Fruit fly (Drosophila melanogaster) whole organism, embryonic: ENCODE measurements around the gene eIF3i.

Source experiments
- BtbVII ChIP-seq: fragments of 200-800 bp; sonication (Bioruptor generic); optimal IDR thresholded peaks from 3 replicates; lab custom pipeline; 2017; ENCODE audit warnings: missing biosample characterization, mild to moderate bottlenecking, missing genetic modification characterization
- C15 ChIP-seq: fragments of 200-800 bp; sonication (Bioruptor generic); IDR thresholded peaks from 3 replicates; pipeline ENCODE4 v1.3.6; 2022; ENCODE audit warnings: missing biosample characterization, missing genetic modification characterization
- CG12071 ChIP-seq: fragments of 200-800 bp; sonication (Bioruptor generic); optimal IDR thresholded peaks from 3 replicates; lab custom pipeline; 2018; ENCODE audit warnings: missing biosample characterization, mild to moderate bottlenecking, missing genetic modification characterization
- CG12155 ChIP-seq: fragments of 200-800 bp; sonication (Bioruptor generic); optimal IDR thresholded peaks from 3 replicates; lab custom pipeline; 2016; ENCODE audit warnings: missing biosample characterization, missing genetic modification characterization
- CG12299 ChIP-seq: fragments of 200-800 bp; sonication (Bioruptor generic); optimal IDR thresholded peaks from 2 replicates; lab custom pipeline; 2018; ENCODE audit warnings: missing biosample characterization, mild to moderate bottlenecking, missing genetic modification characterization
- CG12769 ChIP-seq: fragments of 200-800 bp; sonication (Bioruptor generic); optimal IDR thresholded peaks from 2 replicates; lab custom pipeline; 2019; ENCODE audit warnings: missing biosample characterization, mild to moderate bottlenecking, missing genetic modification characterization, moderate library complexity
- CG12942 ChIP-seq: fragments of 200-800 bp; sonication (Bioruptor generic); optimal IDR thresholded peaks from 3 replicates; lab custom pipeline; 2016; ENCODE audit warnings: missing biosample characterization, missing genetic modification characterization
- CG14441 ChIP-seq: fragments of 200-800 bp; sonication (Bioruptor generic); IDR thresholded peaks from 2 replicates; pipeline ENCODE4 v1.3.6; 2022; ENCODE audit warnings: missing biosample characterization, missing genetic modification characterization
- CG15601 ChIP-seq: fragments of 200-800 bp; sonication (Bioruptor generic); optimal IDR thresholded peaks from 3 replicates; lab custom pipeline; 2019; ENCODE audit warnings: missing biosample characterization, mild to moderate bottlenecking, missing genetic modification characterization, moderate library complexity
- CG16813 ChIP-seq: fragments of 200-800 bp; sonication (Bioruptor generic); IDR thresholded peaks from 3 replicates; pipeline ENCODE4 v1.3.6; 2022; ENCODE audit warnings: missing biosample characterization, missing genetic modification characterization; ENCODE audit not compliant: partially characterized antibody
- CG17612 ChIP-seq: fragments of 200-800 bp; sonication (Bioruptor generic); IDR thresholded peaks from 2 replicates; pipeline ENCODE4 v1.3.6; 2022; ENCODE audit warnings: missing biosample characterization, missing genetic modification characterization
- CG18476 ChIP-seq: fragments of 200-800 bp; sonication (Bioruptor generic); optimal IDR thresholded peaks from 2 replicates; lab custom pipeline; 2016; ENCODE audit warnings: missing biosample characterization, mild to moderate bottlenecking, missing genetic modification characterization
- CG3163 ChIP-seq: fragments of 200-800 bp; sonication (Bioruptor generic); optimal IDR thresholded peaks from 3 replicates; lab custom pipeline; 2016; ENCODE audit warnings: missing biosample characterization, missing genetic modification characterization
- CG33557 ChIP-seq: fragments of 200-800 bp; sonication (Bioruptor generic); optimal IDR thresholded peaks from 2 replicates; lab custom pipeline; 2019; ENCODE audit warnings: missing biosample characterization, mild to moderate bottlenecking, missing genetic modification characterization, moderate library complexity
- CG34224 ChIP-seq: fragments of 200-800 bp; sonication (Bioruptor generic); IDR thresholded peaks from 3 replicates; pipeline ENCODE4 v1.3.6; 2022; ENCODE audit warnings: missing biosample characterization, missing genetic modification characterization; ENCODE audit not compliant: partially characterized antibody
- CG4424 ChIP-seq: fragments of 200-800 bp; sonication (Bioruptor generic); optimal IDR thresholded peaks from 3 replicates; lab custom pipeline; 2016; ENCODE audit warnings: missing biosample characterization, missing genetic modification characterization
- CG6854 ChIP-seq: fragments of 200-800 bp; sonication (Bioruptor generic); optimal IDR thresholded peaks from 3 replicates; lab custom pipeline; 2017; ENCODE audit warnings: missing biosample characterization, mild to moderate bottlenecking, missing genetic modification characterization
- CG7745 ChIP-seq: fragments of 200-800 bp; sonication (Bioruptor generic); optimal IDR thresholded peaks from 2 replicates; lab custom pipeline; 2018; ENCODE audit warnings: missing biosample characterization, mild to moderate bottlenecking, missing genetic modification characterization, moderate library complexity
- CG7963 ChIP-seq: fragments of 200-800 bp; sonication (Bioruptor generic); IDR thresholded peaks from 3 replicates; pipeline ENCODE4 v1.3.6; 2022; ENCODE audit warnings: missing biosample characterization, missing genetic modification characterization; ENCODE audit not compliant: partially characterized antibody
- CG9727 ChIP-seq: fragments of 200-800 bp; sonication (Bioruptor generic); optimal IDR thresholded peaks from 3 replicates; lab custom pipeline; 2017; ENCODE audit warnings: missing biosample characterization, mild to moderate bottlenecking, missing genetic modification characterization
- Doc3 ChIP-seq: fragments of 200-800 bp; sonication (Bioruptor generic); IDR thresholded peaks from 3 replicates; pipeline ENCODE4 v1.3.6; 2022; ENCODE audit warnings: missing biosample characterization, missing genetic modification characterization; ENCODE audit not compliant: partially characterized antibody
- Elba2 ChIP-seq: fragments of 200-800 bp; sonication (Bioruptor generic); optimal IDR thresholded peaks from 3 replicates; lab custom pipeline; 2016; ENCODE audit warnings: missing biosample characterization, missing genetic modification characterization
- Gug ChIP-seq: fragments of 200-800 bp; sonication (Bioruptor generic); IDR thresholded peaks from 4 replicates; pipeline ENCODE4 v1.3.6; 2022; ENCODE audit warnings: missing biosample characterization, missing genetic modification characterization
- H2.0 ChIP-seq: fragments of 200-800 bp; sonication (Bioruptor generic); IDR thresholded peaks from 2 replicates; pipeline ENCODE4 v1.3.6; 2022; ENCODE audit warnings: missing biosample characterization, missing genetic modification characterization
- Hmr ChIP-seq: fragments of 200-800 bp; sonication (Bioruptor generic); optimal IDR thresholded peaks from 3 replicates; lab custom pipeline; 2017; ENCODE audit warnings: mild to moderate bottlenecking, missing biosample characterization, missing genetic modification reagents, missing genetic modification characterization
- Hsf ChIP-seq: fragments of 200-800 bp; sonication (Bioruptor generic); optimal IDR thresholded peaks from 3 replicates; lab custom pipeline; 2016; ENCODE audit warnings: missing biosample characterization, missing genetic modification characterization
- Max ChIP-seq: fragments of 200-800 bp; sonication (Bioruptor generic); optimal IDR thresholded peaks from 2 replicates; lab custom pipeline; 2016; ENCODE audit warnings: missing biosample characterization, mild to moderate bottlenecking, missing genetic modification characterization
- NC2β ChIP-seq: fragments of 200-800 bp; sonication (Bioruptor generic); optimal IDR thresholded peaks from 2 replicates; lab custom pipeline; 2016; ENCODE audit warnings: missing biosample characterization, missing genetic modification characterization
- Opbp ChIP-seq: fragments of 200-800 bp; sonication (Bioruptor generic); IDR thresholded peaks from 3 replicates; pipeline ENCODE4 v1.3.6; 2022; ENCODE audit warnings: missing biosample characterization, missing genetic modification characterization; ENCODE audit not compliant: partially characterized antibody
- Ptx1 ChIP-seq: fragments of 200-800 bp; sonication (Bioruptor generic); IDR thresholded peaks from 2 replicates; pipeline ENCODE4 v1.3.6; 2022; ENCODE audit warnings: missing biosample characterization, missing genetic modification characterization
- Sry-β ChIP-seq: fragments of 200-800 bp; sonication (Bioruptor generic); optimal IDR thresholded peaks from 2 replicates; lab custom pipeline; 2018; ENCODE audit warnings: missing biosample characterization, mild to moderate bottlenecking, missing genetic modification characterization, moderate library complexity
- Sry-δ ChIP-seq: fragments of 200-800 bp; sonication (Bioruptor generic); optimal IDR thresholded peaks from 2 replicates; lab custom pipeline; 2016; ENCODE audit warnings: missing biosample characterization, missing genetic modification characterization
- ap ChIP-seq: fragments of 200-800 bp; sonication (Bioruptor generic); IDR thresholded peaks from 2 replicates; pipeline ENCODE4 v1.3.6; 2022; ENCODE audit warnings: missing biosample characterization, missing genetic modification characterization
- bab2 ChIP-seq: fragments of 200-800 bp; sonication (Bioruptor generic); optimal IDR thresholded peaks from 2 replicates; lab custom pipeline; 2016; ENCODE audit warnings: missing biosample characterization, missing genetic modification characterization
- chif ChIP-seq, 2 experiments: fragments of 200-800 bp; sonication (Bioruptor generic); optimal IDR thresholded peaks; 3 replicates each; lab custom pipeline; 2016; ENCODE audit warnings: missing biosample characterization in 2 of 2, missing genetic modification characterization in 2 of 2
- cwo ChIP-seq: fragments of 200-800 bp; sonication (Bioruptor generic); optimal IDR thresholded peaks from 3 replicates; lab custom pipeline; 2017; ENCODE audit warnings: missing biosample characterization, missing genetic modification characterization, mild to moderate bottlenecking, moderate library complexity, missing genetic modification reagents
- fd102C ChIP-seq: fragments of 200-800 bp; sonication (Bioruptor generic); optimal IDR thresholded peaks from 2 replicates; lab custom pipeline; 2018; ENCODE audit warnings: missing biosample characterization, mild to moderate bottlenecking, missing genetic modification characterization, moderate library complexity
- fd64A ChIP-seq: fragments of 200-800 bp; sonication (Bioruptor generic); optimal IDR thresholded peaks from 3 replicates; lab custom pipeline; 2018; ENCODE audit warnings: missing biosample characterization, mild to moderate bottlenecking, missing genetic modification characterization
- fru ChIP-seq: fragments of >200 bp; optimal IDR thresholded peaks from 2 replicates; lab custom pipeline; 2017
- gce ChIP-seq: fragments of 200-800 bp; sonication (Bioruptor generic); IDR thresholded peaks from 3 replicates; pipeline ENCODE4 v1.3.6; 2022; ENCODE audit warnings: missing biosample characterization, missing genetic modification characterization
- gcm ChIP-seq: fragments of 200-800 bp; sonication (Bioruptor generic); optimal IDR thresholded peaks from 2 replicates; lab custom pipeline; 2019; ENCODE audit warnings: missing biosample characterization, mild to moderate bottlenecking, missing genetic modification characterization, moderate library complexity
- gsb-n ChIP-seq: fragments of 200-800 bp; sonication (Bioruptor generic); optimal IDR thresholded peaks from 3 replicates; lab custom pipeline; 2018; ENCODE audit warnings: missing biosample characterization, mild to moderate bottlenecking, missing genetic modification characterization
- knrl ChIP-seq: fragments of 200-800 bp; sonication (Bioruptor generic); IDR thresholded peaks from 3 replicates; pipeline ENCODE4 v1.3.6; 2022; ENCODE audit warnings: missing biosample characterization, missing genetic modification characterization; ENCODE audit not compliant: partially characterized antibody
- pita ChIP-seq: fragments of 200-800 bp; sonication (Bioruptor generic); optimal IDR thresholded peaks from 2 replicates; lab custom pipeline; 2017; ENCODE audit warnings: missing biosample characterization, mild to moderate bottlenecking, missing genetic modification characterization
- ranshi ChIP-seq: fragments of 200-800 bp; sonication (Bioruptor generic); IDR thresholded peaks from 2 replicates; pipeline ENCODE4 v1.3.6; 2022; ENCODE audit warnings: missing biosample characterization, missing genetic modification characterization
- ro ChIP-seq: fragments of 200-800 bp; sonication (Bioruptor generic); IDR thresholded peaks from 2 replicates; pipeline ENCODE4 v1.3.6; 2022; ENCODE audit warnings: missing biosample characterization, missing genetic modification characterization
- sc ChIP-seq, 3 experiments: fragments of >200 bp in 2 of 3; fragments of 200-800 bp in 1 of 3; sonication (Bioruptor generic) in 1 of 3; optimal IDR thresholded peaks; 2 replicates in 2 of 3; 3 replicates in 1 of 3; lab custom pipeline; 2017; ENCODE audit warnings: mild to moderate bottlenecking in 1 of 3, missing biosample characterization in 1 of 3, missing genetic modification characterization in 1 of 3, missing genetic modification reagents in 1 of 3
- toy ChIP-seq: fragments of 200-800 bp; sonication (Bioruptor generic); IDR thresholded peaks from 2 replicates; pipeline ENCODE4 v1.3.6; 2022; ENCODE audit warnings: missing biosample characterization, missing genetic modification characterization

The eIF3i gene

DNA sequence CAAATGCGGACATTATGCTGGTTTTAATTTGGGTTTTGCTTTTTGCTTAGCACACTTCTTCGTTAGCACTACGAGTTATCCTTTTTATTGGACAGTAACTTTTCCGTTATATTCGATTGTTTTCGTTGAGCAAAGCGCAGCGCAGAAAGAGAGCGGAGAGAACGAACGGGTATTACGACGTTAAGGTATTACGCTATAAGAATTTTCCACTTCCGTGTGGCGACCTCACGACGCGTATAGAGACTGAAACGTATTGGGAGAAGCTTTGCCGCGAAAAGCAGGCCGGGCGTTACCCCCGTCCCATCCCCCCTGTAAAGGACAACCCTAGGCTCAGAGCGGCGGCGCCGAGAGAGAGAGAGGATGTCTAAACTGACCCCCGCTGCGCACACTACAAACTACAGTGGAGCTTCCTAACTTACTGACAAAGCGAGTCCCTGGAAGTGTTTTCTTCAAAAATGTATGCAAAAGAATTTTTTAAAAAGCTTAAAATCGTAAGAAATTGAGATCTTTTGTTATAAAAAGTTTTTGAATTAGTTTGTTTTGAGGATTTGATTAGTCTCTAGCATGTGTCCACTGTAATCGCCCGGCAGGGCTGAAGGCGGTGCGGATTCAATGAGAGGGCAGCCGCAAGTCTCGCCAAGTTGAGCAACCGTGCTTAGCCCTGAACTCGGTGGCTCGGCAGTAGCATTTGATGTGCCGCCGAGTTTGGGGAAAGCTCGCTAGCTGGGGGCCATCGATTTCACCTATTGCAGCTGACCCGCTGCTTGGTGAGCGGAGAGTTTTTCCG lies 37.3 kb upstream of the eIF3i start (continued):
- peak; percentile 95 for TF ChIP-seq CG12769
- TF ChIP-seq CG7745: no peak
- TF ChIP-seq CG12299 (tag; lab: Kevin White, UChicago): peak; percentile 95
- peak; percentile 93 for TF ChIP-seq CG9727 (GFP tag; lab: Kevin White, UChicago)
- peak; percentile 94 for TF ChIP-seq CG6854 (GFP tag; lab: Kevin White, UChicago)
- TF ChIP-seq Opbp (GFP tag; lab: Robert Waterston, UW): no peak
- TF ChIP-seq gce (GFP tag; lab: Robert Waterston, UW): peak; percentile 95
- peak; percentile 94 for TF ChIP-seq ap (GFP tag; lab: Robert Waterston, UW)
- peak; percentile 96 for TF ChIP-seq CG14441
- peak; percentile 82 for TF ChIP-seq toy (GFP tag; lab: Robert Waterston, UW)
- peak; percentile 98 for TF ChIP-seq Hmr (GFP tag; lab: Kevin White, UChicago)
- peak; percentile 97 for TF ChIP-seq Ptx1 (GFP tag; lab: Robert Waterston, UW)
- peak; percentile 93 for TF ChIP-seq CG17612 (GFP tag; lab: Robert Waterston, UW)
- no peak for TF ChIP-seq Sry-β (GFP tag; lab: Kevin White, UChicago)
- peak; percentile 84 for TF ChIP-seq CG12942 (GFP tag; lab: Kevin White, UChicago)
- TF ChIP-seq Hsf (GFP tag; lab: Kevin White, UChicago): peak; percentile 95
- TF ChIP-seq cwo (GFP tag; lab: Kevin White, UChicago): peak; percentile 95
- TF ChIP-seq pita (GFP tag; lab: Kevin White, UChicago): no peak
- TF ChIP-seq CG34224 (GFP tag; lab: Robert Waterston, UW): no peak
- no peak for TF ChIP-seq knrl (GFP tag; lab: Robert Waterston, UW)
- no peak for TF ChIP-seq fru
- TF ChIP-seq CG18476: peak; percentile 91
- peak; percentile 85 for TF ChIP-seq Max (GFP tag; lab: Kevin White, UChicago)
- TF ChIP-seq bab2 (GFP tag; lab: Kevin White, UChicago): peak; percentile 96
- TF ChIP-seq H2.0 (GFP tag; lab: Robert Waterston, UW): peak; percentile 93
- TF ChIP-seq fd64A (GFP tag; lab: Kevin White, UChicago): peak; percentile 71
- peak; percentile 89 for TF ChIP-seq C15 (GFP tag; lab: Robert Waterston, UW)
- no peak for TF ChIP-seq CG7963 (GFP tag; lab: Robert Waterston, UW)
- no peak for TF ChIP-seq Elba2
- TF ChIP-seq CG16813 (GFP tag; lab: Robert Waterston, UW): no peak
- TF ChIP-seq sc (optimal IDR thresholded peaks at IDR 0.05; lab: Kevin White, UChicago): no peak
- peak; percentile 79 for TF ChIP-seq sc (GFP tag; optimal IDR thresholded peaks at IDR 0.05; lab: Kevin White, UChicago)
- TF ChIP-seq CG3163 (GFP tag; lab: Kevin White, UChicago): peak; percentile 78
- peak; percentile 97 for TF ChIP-seq ranshi (GFP tag; lab: Robert Waterston, UW)
- TF ChIP-seq chif (GFP tag; optimal IDR thresholded peaks at IDR 0.05; lab: Kevin White, UChicago): peak; percentile 93 to 94
- no peak for TF ChIP-seq Doc3 (GFP tag; lab: Robert Waterston, UW)
- peak; percentile 93 for TF ChIP-seq BtbVII
- TF ChIP-seq CG12155: peak; percentile 93
- TF ChIP-seq CG33557: peak; percentile 67
- TF ChIP-seq gcm: peak; percentile 87
- TF ChIP-seq gsb-n: peak; percentile 88
- TF ChIP-seq NC2β (GFP tag; lab: Kevin White, UChicago): peak; percentile 90
- TF ChIP-seq CG15601 (tag; lab: Kevin White, UChicago): peak; percentile 88
- TF ChIP-seq Gug: peak; percentile 97
- TF ChIP-seq fd102C: no peak
- TF ChIP-seq CG4424: peak; percentile 94
- TF ChIP-seq ro (GFP tag; lab: Robert Waterston, UW): peak; percentile 88
- peak; percentile 93 for TF ChIP-seq CG12071 (GFP tag; lab: Kevin White, UChicago)
- TF ChIP-seq Sry-δ (GFP tag; lab: Kevin White, UChicago): peak; percentile 69
